Worm (Caenorhabditis elegans): Measurements from ENCODE around the gene F29A7.8.

- TF ChIP-seq skn-1 (tag; optimal IDR thresholded peaks at IDR 0.05): no peak
- TF ChIP-seq elt-3 (tag; optimal IDR thresholded peaks at IDR 0.05): no peak
- no peak for TF ChIP-seq nhr-12 (tag; optimal IDR thresholded peaks at IDR 0.05)
These were observed 15.6 kb downstream of the F29A7.8 start, which contains the start of gene T05A8.7 for ce11 chrII:2742251-2742650.
